Fruit fly (Drosophila melanogaster) S2 (cell line): ENCODE measurements around the gene CG42535.

Experiments used
- CG8478 ChIP-seq: fragments of >200 bp; optimal IDR thresholded peaks from 2 replicates; lab custom pipeline; 2018
- CTCF ChIP-seq, 2 experiments: fragments of >200 bp; optimal IDR thresholded peaks; 2 replicates each; lab custom pipeline; 2018

DNA sequence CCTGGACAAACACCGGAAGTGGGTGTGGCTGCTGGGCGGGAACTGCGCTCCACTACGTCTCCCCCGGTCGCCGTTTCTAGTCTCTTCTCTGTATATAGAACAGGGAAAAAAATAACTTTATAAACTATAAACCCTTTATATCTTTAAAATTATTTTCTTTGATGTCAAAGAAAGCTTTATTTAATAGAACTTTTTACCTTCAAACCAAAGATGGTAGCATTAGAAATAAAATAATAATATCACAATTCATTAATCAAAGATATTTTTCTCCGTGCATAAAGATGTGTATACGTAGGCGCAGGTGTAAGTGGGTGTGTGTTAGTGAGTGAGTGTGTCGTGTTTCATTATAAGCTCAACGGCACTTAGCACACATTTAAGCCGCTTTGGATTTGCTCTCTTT, 31.2 kb downstream of the CG42535 start:
- TF ChIP-seq CG8478 (lab: Kevin White, UChicago) (no peak), CTCF (optimal IDR thresholded peaks at IDR 0.05; lab: Kevin White, UChicago) (no peak)
